Fruit fly (Drosophila melanogaster) whole organism, embryonic: Measurements from ENCODE around the gene CG31817.
A peak's percentile ranks its signal among the peaks of the same experiment; 100 is the strongest.

Experiments
- CG10565 ChIP-seq: fragments of 200-800 bp; sonication (Bioruptor generic); optimal IDR thresholded peaks from 3 replicates; lab custom pipeline; 2016; ENCODE audit warnings: missing biosample characterization, mild to moderate bottlenecking, missing genetic modification characterization
- CG16863 ChIP-seq: fragments of 200-800 bp; sonication (Bioruptor generic); optimal IDR thresholded peaks from 3 replicates; lab custom pipeline; 2016; ENCODE audit warnings: missing biosample characterization, missing genetic modification characterization
- CG43689 ChIP-seq: fragments of 200-800 bp; sonication (Bioruptor generic); IDR thresholded peaks from 2 replicates; pipeline ENCODE4 v1.3.6; 2022; ENCODE audit warnings: missing biosample characterization, missing genetic modification characterization
- CG7839 ChIP-seq: fragments of 200-800 bp; sonication (Bioruptor generic); optimal IDR thresholded peaks from 3 replicates; lab custom pipeline; 2018; ENCODE audit warnings: missing biosample characterization, mild to moderate bottlenecking, missing genetic modification characterization, moderate library complexity
- ERR ChIP-seq: fragments of 200-800 bp; sonication (Bioruptor generic); optimal IDR thresholded peaks from 2 replicates; lab custom pipeline; 2016; ENCODE audit warnings: missing biosample characterization, missing genetic modification characterization
- Gsc ChIP-seq: fragments of 200-800 bp; sonication (Bioruptor generic); IDR thresholded peaks from 2 replicates; pipeline ENCODE4 v1.3.6; 2022; ENCODE audit warnings: missing biosample characterization, missing genetic modification characterization
- MTF-1 ChIP-seq: fragments of 200-800 bp; sonication (Bioruptor generic); optimal IDR thresholded peaks from 2 replicates; lab custom pipeline; 2018; ENCODE audit warnings: missing biosample characterization, mild to moderate bottlenecking, missing genetic modification characterization, borderline replicate concordance
- chm ChIP-seq: fragments of 200-800 bp; sonication (Bioruptor generic); IDR thresholded peaks from 2 replicates; pipeline ENCODE4 v1.3.6; 2022; ENCODE audit warnings: missing biosample characterization, missing genetic modification characterization
- gcm ChIP-seq: fragments of 200-800 bp; sonication (Bioruptor generic); optimal IDR thresholded peaks from 2 replicates; lab custom pipeline; 2019; ENCODE audit warnings: missing biosample characterization, mild to moderate bottlenecking, missing genetic modification characterization, moderate library complexity
- gfzf ChIP-seq: fragments of 200-800 bp; sonication (Bioruptor generic); optimal IDR thresholded peaks from 2 replicates; lab custom pipeline; 2016; ENCODE audit warnings: missing biosample characterization, mild to moderate bottlenecking, missing genetic modification characterization, moderate library complexity
- hb ChIP-seq: fragments of 200-800 bp; sonication (Bioruptor generic); IDR thresholded peaks from 3 replicates; pipeline ENCODE4 v1.3.6; 2022; ENCODE audit warnings: missing biosample characterization, missing genetic modification characterization; ENCODE audit not compliant: partially characterized antibody
- sim ChIP-seq: fragments of 200-800 bp; sonication (Bioruptor generic); IDR thresholded peaks from 2 replicates; pipeline ENCODE4 v1.3.6; 2022; ENCODE audit warnings: missing biosample characterization, missing genetic modification characterization

DNA sequence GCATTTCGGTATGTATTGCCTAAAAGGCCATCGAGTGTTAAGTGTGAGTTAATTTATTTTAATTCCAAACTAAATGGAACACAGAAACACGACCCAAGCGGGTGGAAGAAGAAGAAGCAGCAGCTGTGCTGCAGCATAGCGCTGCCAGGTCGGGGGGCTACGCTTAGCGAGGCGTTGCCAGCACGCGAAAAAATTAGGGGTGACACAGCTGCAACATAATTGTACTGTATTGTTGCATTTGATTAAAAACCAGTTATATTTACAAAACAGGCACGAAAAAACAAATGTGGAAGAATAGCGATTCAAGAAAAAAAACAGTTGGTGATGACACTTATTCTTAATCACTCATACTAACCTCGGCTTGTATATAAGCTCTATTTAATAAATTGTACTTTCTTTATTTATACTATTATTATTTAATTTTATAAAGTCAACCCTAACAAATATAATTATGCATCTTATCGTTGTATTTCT is 12.5 kb upstream of the CG31817 start:
- TF ChIP-seq CG43689 (GFP tag; lab: Robert Waterston, UW) (peak; percentile 47; the same call in 1 of the 2 replicates), ERR (no peak), sim (no peak), CG16863 (GFP tag; lab: Kevin White, UChicago) (peak; percentile 41), gfzf (GFP tag; lab: Kevin White, UChicago) (peak; percentile 8), Gsc (GFP tag; lab: Robert Waterston, UW) (0 out of 2 replicates have a peak, but pooled peaks have one; percentile 20), chm (GFP tag; lab: Robert Waterston, UW) (no peak; the same call in 1 of the 2 replicates), CG7839 (peak; percentile 78), CG10565 (GFP tag; lab: Kevin White, UChicago) (no peak), gcm (GFP tag; lab: Kevin White, UChicago) (no peak), hb (GFP tag; lab: Robert Waterston, UW) (0 out of 3 replicates have a peak, but pooled peaks have one; percentile 55), MTF-1 (GFP tag; lab: Kevin White, UChicago) (peak; percentile 12)
